Worm (Caenorhabditis elegans) whole organism, midembryonic: ENCODE results near the gene unc-58.

Experiments used
- T22C8.4 ChIP-seq: fragments of 200-800 bp; sonication (Bioruptor generic); IDR thresholded peaks from 2 replicates; pipeline ENCODE4 v1.3.6; 2022; ENCODE audit warnings: missing genetic modification characterization, missing compliant biosample characterization
- flt-1 ChIP-seq: fragments of 200-800 bp; sonication (Bioruptor generic); IDR thresholded peaks from 2 replicates; pipeline ENCODE4 v1.3.6; 2022; ENCODE audit warnings: missing genetic modification characterization, missing compliant biosample characterization
- med-1 ChIP-seq: sonication (generic microtip); optimal IDR thresholded peaks from 2 replicates; lab custom pipeline; 2017; ENCODE audit warnings: missing genetic modification characterization, mild to moderate bottlenecking, missing compliant biosample characterization, antibody characterized with exemption, missing genetic modification reagents; ENCODE audit not compliant: insufficient read depth
- ref-1 ChIP-seq: fragments of 200-800 bp; sonication (Bioruptor generic); conservative IDR thresholded peaks from 2 replicates; pipeline ENCODE4 v1.3.6; 2022; ENCODE audit warnings: missing genetic modification reagents, missing genetic modification characterization, missing compliant biosample characterization
- tab-1 ChIP-seq: fragments of 200-800 bp; sonication (Bioruptor generic); IDR thresholded peaks from 2 replicates; pipeline ENCODE4 v1.3.6; 2022; ENCODE audit warnings: missing genetic modification characterization, missing compliant biosample characterization
- ztf-29 ChIP-seq: fragments of 200-800 bp; sonication (Bioruptor generic); IDR thresholded peaks from 2 replicates; pipeline ENCODE4 v1.3.6; 2022; ENCODE audit warnings: missing genetic modification reagents, missing genetic modification characterization, missing compliant biosample characterization

- no peak for TF ChIP-seq med-1
- TF ChIP-seq tab-1 (GFP tag; lab: Robert Waterston, UW): no peak
- no peak for TF ChIP-seq ref-1 (GFP tag; lab: Robert Waterston, UW)
- TF ChIP-seq T22C8.4 (GFP tag; lab: Robert Waterston, UW): no peak
- no peak for TF ChIP-seq flt-1
- TF ChIP-seq ztf-29 (GFP tag; lab: Robert Waterston, UW): no peak
Measured at ce11 chrX:10138494-10138893, 5.5 kb upstream of the unc-58 start, which contains the start of gene moc-1.
